Worm (Caenorhabditis elegans) whole organism, midembryonic: Measurements from ENCODE around the gene D1054.1.

Experiments
- T22C8.4 ChIP-seq: fragments of 200-800 bp; sonication (Bioruptor generic); IDR thresholded peaks from 2 replicates; pipeline ENCODE4 v1.3.6; 2022; ENCODE audit warnings: missing genetic modification characterization, missing compliant biosample characterization
- cog-1 ChIP-seq: sonication (generic microtip); optimal IDR thresholded peaks from 2 replicates; lab custom pipeline; 2016; ENCODE audit warnings: missing genetic modification characterization, missing compliant biosample characterization
- flt-1 ChIP-seq: fragments of 200-800 bp; sonication (Bioruptor generic); IDR thresholded peaks from 2 replicates; pipeline ENCODE4 v1.3.6; 2022; ENCODE audit warnings: missing genetic modification characterization, missing compliant biosample characterization
- klf-2 ChIP-seq: fragments of 200-800 bp; sonication (Bioruptor generic); conservative IDR thresholded peaks from 2 replicates; pipeline ENCODE4 v1.3.6; 2022; ENCODE audit warnings: missing genetic modification reagents, missing genetic modification characterization, missing compliant biosample characterization
- med-1 ChIP-seq: sonication (generic microtip); optimal IDR thresholded peaks from 2 replicates; lab custom pipeline; 2017; ENCODE audit warnings: missing genetic modification characterization, mild to moderate bottlenecking, missing compliant biosample characterization, antibody characterized with exemption, missing genetic modification reagents; ENCODE audit not compliant: insufficient read depth
- ref-1 ChIP-seq: fragments of 200-800 bp; sonication (Bioruptor generic); conservative IDR thresholded peaks from 2 replicates; pipeline ENCODE4 v1.3.6; 2022; ENCODE audit warnings: missing genetic modification reagents, missing genetic modification characterization, missing compliant biosample characterization
- tab-1 ChIP-seq: fragments of 200-800 bp; sonication (Bioruptor generic); IDR thresholded peaks from 2 replicates; pipeline ENCODE4 v1.3.6; 2022; ENCODE audit warnings: missing genetic modification characterization, missing compliant biosample characterization
- ztf-23 ChIP-seq: fragments of 200-800 bp; sonication (Bioruptor generic); IDR thresholded peaks from 2 replicates; pipeline ENCODE4 v1.3.6; 2022; ENCODE audit warnings: missing genetic modification reagents, missing genetic modification characterization, missing compliant biosample characterization
- ztf-29 ChIP-seq: fragments of 200-800 bp; sonication (Bioruptor generic); IDR thresholded peaks from 2 replicates; pipeline ENCODE4 v1.3.6; 2022; ENCODE audit warnings: missing genetic modification reagents, missing genetic modification characterization, missing compliant biosample characterization

The D1054.1 gene

ce11 chrV:10802060-10802459 is 32.0 kb upstream of the D1054.1 start:
- no peak for TF ChIP-seq ref-1
- no peak for TF ChIP-seq med-1 (GFP tag; lab: Kevin White, UChicago)
- no peak for TF ChIP-seq flt-1 (GFP tag; lab: Robert Waterston, UW)
- TF ChIP-seq tab-1: no peak
- no peak for TF ChIP-seq klf-2
- no peak for TF ChIP-seq ztf-29 (GFP tag; lab: Robert Waterston, UW)

- TF ChIP-seq med-1 (GFP tag; lab: Kevin White, UChicago): no peak
- no peak for TF ChIP-seq klf-2
- no peak for TF ChIP-seq T22C8.4 (GFP tag; lab: Robert Waterston, UW)
- no peak for TF ChIP-seq cog-1 (tag; lab: Kevin White, UChicago)
- no peak for TF ChIP-seq ref-1
Observed at ce11 chrV:10801154-10801553, 31.1 kb upstream of the D1054.1 start, which contains the start of gene D1054.18. Gene D1054.18, minus strand, starts transcription at chrV:10801198.

ce11 chrV:10798090-10798489 is 28.1 kb upstream of the D1054.1 start, which contains the start of gene srh-184:
Gene srh-184, minus strand, starts transcription at chrV:10798190.
- no peak for TF ChIP-seq T22C8.4 (GFP tag; lab: Robert Waterston, UW)
- TF ChIP-seq ref-1: no peak
- TF ChIP-seq cog-1 (tag; lab: Kevin White, UChicago): no peak
- no peak for TF ChIP-seq med-1 (GFP tag; lab: Kevin White, UChicago)
- TF ChIP-seq ztf-23 (GFP tag; lab: Robert Waterston, UW): no peak
- no peak for TF ChIP-seq ztf-29 (GFP tag; lab: Robert Waterston, UW)
- TF ChIP-seq klf-2: no peak
- no peak for TF ChIP-seq tab-1
- no peak for TF ChIP-seq flt-1 (GFP tag; lab: Robert Waterston, UW)

ce11 chrV:10795494-10795893 is 25.5 kb upstream of the D1054.1 start, which contains the start of gene D1054.19:
Gene D1054.19, plus strand, starts transcription at chrV:10795794.
- TF ChIP-seq med-1 (GFP tag; lab: Kevin White, UChicago): no peak

- TF ChIP-seq klf-2: no peak
- no peak for TF ChIP-seq ref-1
- no peak for TF ChIP-seq cog-1 (tag; lab: Kevin White, UChicago)
- TF ChIP-seq ztf-29 (GFP tag; lab: Robert Waterston, UW): no peak
- TF ChIP-seq T22C8.4 (GFP tag; lab: Robert Waterston, UW): no peak
- no peak for TF ChIP-seq ztf-23 (GFP tag; lab: Robert Waterston, UW)
- no peak for TF ChIP-seq tab-1
- TF ChIP-seq flt-1 (GFP tag; lab: Robert Waterston, UW): no peak
- no peak for TF ChIP-seq med-1 (GFP tag; lab: Kevin White, UChicago)
Observed at ce11 chrV:10794463-10794862, 24.4 kb upstream of the D1054.1 start.

ce11 chrV:10793498-10793897 is 23.5 kb upstream of the D1054.1 start, which contains the start of gene ule-3:
Gene ule-3, plus strand, starts transcription at chrV:10793798.
- TF ChIP-seq klf-2 (no peak), ref-1 (no peak), flt-1 (GFP tag; lab: Robert Waterston, UW) (no peak), ztf-29 (GFP tag; lab: Robert Waterston, UW) (no peak), T22C8.4 (GFP tag; lab: Robert Waterston, UW) (no peak), ztf-23 (GFP tag; lab: Robert Waterston, UW) (no peak), med-1 (GFP tag; lab: Kevin White, UChicago) (no peak), tab-1 (no peak), cog-1 (tag; lab: Kevin White, UChicago) (no peak)

- TF ChIP-seq cog-1 (tag; lab: Kevin White, UChicago) (no peak), ref-1 (no peak)
Observed at ce11 chrV:10792775-10793174, 22.8 kb upstream of the D1054.1 start, which contains the start of gene D1054.10. Gene D1054.10, minus strand, starts transcription at chrV:10792875.

ce11 chrV:10790921-10791320 is 20.9 kb upstream of the D1054.1 start, which contains the start of gene D1054.9:
Gene D1054.9, minus strand, starts transcription at chrV:10791057.
- TF ChIP-seq cog-1 (tag; lab: Kevin White, UChicago) (no peak), med-1 (GFP tag; lab: Kevin White, UChicago) (no peak), ref-1 (no peak), klf-2 (no peak), ztf-29 (GFP tag; lab: Robert Waterston, UW) (no peak), T22C8.4 (GFP tag; lab: Robert Waterston, UW) (no peak), flt-1 (GFP tag; lab: Robert Waterston, UW) (no peak), ztf-23 (GFP tag; lab: Robert Waterston, UW) (no peak), tab-1 (no peak)

ce11 chrV:10784011-10784410 is 14.0 kb upstream of the D1054.1 start, which contains the start of gene D1054.8:
Gene D1054.8, plus strand, starts transcription at chrV:10784311.
- TF ChIP-seq ref-1 (no peak), ztf-29 (GFP tag; lab: Robert Waterston, UW) (no peak), cog-1 (tag; lab: Kevin White, UChicago) (no peak), ztf-23 (GFP tag; lab: Robert Waterston, UW) (no peak), flt-1 (GFP tag; lab: Robert Waterston, UW) (no peak), klf-2 (no peak), tab-1 (no peak), T22C8.4 (GFP tag; lab: Robert Waterston, UW) (no peak)

- TF ChIP-seq klf-2 (no peak), flt-1 (GFP tag; lab: Robert Waterston, UW) (no peak), ztf-23 (GFP tag; lab: Robert Waterston, UW) (no peak), cog-1 (tag; lab: Kevin White, UChicago) (no peak), ref-1 (no peak), tab-1 (no peak), T22C8.4 (GFP tag; lab: Robert Waterston, UW) (no peak), ztf-29 (GFP tag; lab: Robert Waterston, UW) (no peak), med-1 (GFP tag; lab: Kevin White, UChicago) (no peak)
Observed at ce11 chrV:10776528-10777055, 6.6 kb upstream of the D1054.1 start, which contains the start of gene D1054.5. Gene D1054.5, minus strand, starts transcription at chrV:10776578.
